Worm (Caenorhabditis elegans) whole organism, early embryonic: ENCODE measurements around the gene C24D10.2.
"Not testable (repeated sequence)": the region's sequence is repeated elsewhere in the genome, so short reads cannot be mapped to it uniquely, and the experiment has no call there.

Source experiments
- B0310.2 ChIP-seq: sonication (generic microtip); optimal IDR thresholded peaks from 2 replicates; lab custom pipeline; 2016; ENCODE audit warnings: mild to moderate bottlenecking, missing genetic modification characterization, missing compliant biosample characterization
- F13C5.2 ChIP-seq: sonication (generic microtip); optimal IDR thresholded peaks from 2 replicates; lab custom pipeline; 2017; ENCODE audit warnings: mild to moderate bottlenecking, missing genetic modification characterization, inconsistent platforms, missing compliant biosample characterization
- aly-1 ChIP-seq: sonication (generic microtip); optimal IDR thresholded peaks from 2 replicates; lab custom pipeline; 2016; ENCODE audit warnings: missing genetic modification characterization, missing compliant biosample characterization
- ama-1 ChIP-seq: fragments of 150-350 bp; optimal IDR thresholded peaks from 2 replicates; lab custom pipeline; 2014
- ceh-13 ChIP-seq: fragments of 200-800 bp; sonication (Bioruptor generic); optimal IDR thresholded peaks from 2 replicates; lab custom pipeline; 2018; ENCODE audit warnings: mild to moderate bottlenecking, missing genetic modification characterization, missing compliant biosample characterization
- ceh-36 ChIP-seq: sonication (generic microtip); optimal IDR thresholded peaks from 2 replicates; lab custom pipeline; 2016; ENCODE audit warnings: missing genetic modification characterization, inconsistent platforms, missing compliant biosample characterization
- ets-7 ChIP-seq: sonication (generic microtip); optimal IDR thresholded peaks from 2 replicates; lab custom pipeline; 2016; ENCODE audit warnings: missing genotype, missing genetic modification characterization, missing compliant biosample characterization
- flt-1 ChIP-seq: fragments of 200-800 bp; sonication (Bioruptor generic); IDR thresholded peaks from 2 replicates; pipeline ENCODE4 v1.3.6; 2022; ENCODE audit warnings: missing genetic modification characterization, missing compliant biosample characterization
- hmbx-1 ChIP-seq: sonication (generic microtip); optimal IDR thresholded peaks from 2 replicates; lab custom pipeline; 2016; ENCODE audit warnings: mild to moderate bottlenecking, missing genetic modification characterization, missing compliant biosample characterization
- hmg-4 ChIP-seq: fragments of 200-800 bp; sonication (Bioruptor generic); optimal IDR thresholded peaks from 2 replicates; lab custom pipeline; 2018; ENCODE audit warnings: mild to moderate bottlenecking, missing genetic modification characterization, missing compliant biosample characterization
- hnd-1 ChIP-seq: sonication (generic microtip); optimal IDR thresholded peaks from 2 replicates; lab custom pipeline; 2016; ENCODE audit warnings: missing genetic modification characterization, missing compliant biosample characterization
- pes-1 ChIP-seq: fragments of 200-800 bp; sonication (Bioruptor generic); IDR thresholded peaks from 2 replicates; pipeline ENCODE4 v1.3.6; 2022; ENCODE audit warnings: missing genetic modification reagents, missing genetic modification characterization, missing compliant biosample characterization
- scrt-1 ChIP-seq: fragments of 200-800 bp; sonication (Bioruptor generic); IDR thresholded peaks from 2 replicates; pipeline ENCODE4 v1.3.6; 2022; ENCODE audit warnings: missing genetic modification characterization, missing compliant biosample characterization
- sea-1 ChIP-seq: fragments of 200-800 bp; sonication (Bioruptor generic); conservative IDR thresholded peaks from 2 replicates; pipeline ENCODE4 v1.3.6; 2022; ENCODE audit warnings: missing genetic modification characterization, missing compliant biosample characterization
- tbx-11 ChIP-seq: fragments of 200-800 bp; sonication (Bioruptor generic); IDR thresholded peaks from 2 replicates; pipeline ENCODE4 v1.3.6; 2022; ENCODE audit warnings: missing genetic modification characterization, missing compliant biosample characterization
- tbx-37 ChIP-seq: fragments of 200-800 bp; sonication (Bioruptor generic); conservative IDR thresholded peaks from 2 replicates; pipeline ENCODE4 v1.3.6; 2022; ENCODE audit warnings: missing genetic modification reagents, missing genetic modification characterization, missing compliant biosample characterization
- tra-4 ChIP-seq: sonication (generic microtip); optimal IDR thresholded peaks from 2 replicates; lab custom pipeline; 2017; ENCODE audit warnings: missing genetic modification characterization, missing compliant biosample characterization

The C24D10.2 gene

DNA sequence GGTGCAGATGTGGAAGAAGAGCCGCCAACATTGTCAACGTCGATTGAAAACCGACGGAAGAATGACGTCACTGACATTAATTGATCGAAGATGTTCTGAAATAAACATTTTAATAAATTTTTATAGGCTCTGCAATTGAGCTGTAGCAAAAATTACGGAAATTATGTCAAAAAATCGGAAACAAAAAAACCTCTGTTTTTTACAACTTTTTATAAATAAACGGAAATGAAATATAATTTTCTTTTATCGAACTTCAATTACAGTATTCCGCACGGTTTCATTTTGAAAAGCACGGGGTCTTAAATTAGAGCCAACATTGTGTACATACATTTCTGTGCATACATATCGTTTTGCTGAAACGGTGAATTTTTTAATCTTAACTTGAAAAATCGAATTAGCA lies 10.7 kb upstream of the C24D10.2 start, which contains the start of gene soc-2:
TSS of gene soc-2 (minus strand) at position 101 of the 400 bp plus-strand sequence.
- TF ChIP-seq F13C5.2 (no peak), ceh-13 (GFP tag; lab: Kevin White, UChicago) (no peak), scrt-1 (GFP tag; lab: Robert Waterston, UW) (no peak), tbx-11 (GFP tag; lab: Robert Waterston, UW) (no peak), sea-1 (no peak), tbx-37 (GFP tag; lab: Robert Waterston, UW) (no peak)

DNA sequence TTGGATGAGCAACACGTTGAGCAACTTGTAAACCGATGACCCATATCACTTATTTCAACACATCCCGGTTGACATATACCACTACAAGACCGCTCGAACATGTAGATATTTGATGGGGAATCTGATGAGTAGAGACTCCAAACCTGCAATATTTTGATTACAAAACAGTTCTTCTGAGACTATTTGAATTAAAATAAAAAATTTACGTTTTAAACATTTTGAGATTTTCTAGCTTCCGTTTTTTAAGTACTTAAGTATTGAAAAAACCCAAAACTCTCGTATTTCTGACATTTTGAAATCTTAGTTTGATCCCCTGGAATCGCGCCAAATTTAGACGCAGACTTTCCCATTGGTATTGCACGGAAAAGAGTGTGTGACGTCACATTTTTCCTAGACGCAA lies 5.9 kb upstream of the C24D10.2 start, which contains the start of gene C24D10.49:
TSS of gene C24D10.49 (minus strand) at position 101 of the 400 bp plus-strand sequence.
- TF ChIP-seq ceh-13 (GFP tag; lab: Kevin White, UChicago) (no peak), hmbx-1 (tag; lab: Kevin White, UChicago) (no peak), B0310.2 (tag; lab: Kevin White, UChicago) (no peak), tbx-11 (GFP tag; lab: Robert Waterston, UW) (no peak), hmg-4 (no peak), aly-1 (tag; lab: Kevin White, UChicago) (no peak), scrt-1 (GFP tag; lab: Robert Waterston, UW) (no peak), tbx-37 (GFP tag; lab: Robert Waterston, UW) (no peak), hnd-1 (tag; lab: Kevin White, UChicago) (no peak), sea-1 (no peak), ets-7 (no peak)

- TF ChIP-seq tbx-37 (GFP tag; lab: Robert Waterston, UW) = no peak
- TF ChIP-seq pes-1 (GFP tag; lab: Robert Waterston, UW) = no peak
- no peak for TF ChIP-seq aly-1 (tag; lab: Kevin White, UChicago)
- no peak for TF ChIP-seq flt-1 (GFP tag; lab: Robert Waterston, UW)
- TF ChIP-seq hnd-1 (tag; lab: Kevin White, UChicago) = no peak
- TF ChIP-seq hmbx-1 (tag; lab: Kevin White, UChicago) = no peak
- TF ChIP-seq hmg-4 = no peak
- TF ChIP-seq scrt-1 (GFP tag; lab: Robert Waterston, UW) = no peak
- no peak for TF ChIP-seq ceh-13 (GFP tag; lab: Kevin White, UChicago)
- TF ChIP-seq ama-1 (lab: Kevin White, UChicago) = no peak
- no peak for TF ChIP-seq ets-7
- TF ChIP-seq sea-1 = no peak
- TF ChIP-seq F13C5.2 = no peak
- TF ChIP-seq tbx-11 (GFP tag; lab: Robert Waterston, UW) = no peak
- no peak for TF ChIP-seq B0310.2 (tag; lab: Kevin White, UChicago)
- no peak for TF ChIP-seq ceh-36 (tag; lab: Kevin White, UChicago)
- no peak for TF ChIP-seq tra-4 (tag; lab: Kevin White, UChicago)
Observed at ce11 chrIV:5160171-5160570, 3.0 kb upstream of the C24D10.2 start, which contains the start of the genes C24D10.6 and C24D10.4. Gene C24D10.6 (minus strand): TSS chrIV:5160248. Gene C24D10.4 (plus strand): TSS chrIV:5160522.

ce11 chrIV:5165626-5166025 lies 2.5 kb downstream of the C24D10.2 start, which contains the start of gene nspd-6:
Gene nspd-6 (minus strand): TSS chrIV:5165726.
- TF ChIP-seq tra-4 (tag; lab: Kevin White, UChicago); sea-1; flt-1 (GFP tag; lab: Robert Waterston, UW): not testable (repeated sequence)

DNA sequence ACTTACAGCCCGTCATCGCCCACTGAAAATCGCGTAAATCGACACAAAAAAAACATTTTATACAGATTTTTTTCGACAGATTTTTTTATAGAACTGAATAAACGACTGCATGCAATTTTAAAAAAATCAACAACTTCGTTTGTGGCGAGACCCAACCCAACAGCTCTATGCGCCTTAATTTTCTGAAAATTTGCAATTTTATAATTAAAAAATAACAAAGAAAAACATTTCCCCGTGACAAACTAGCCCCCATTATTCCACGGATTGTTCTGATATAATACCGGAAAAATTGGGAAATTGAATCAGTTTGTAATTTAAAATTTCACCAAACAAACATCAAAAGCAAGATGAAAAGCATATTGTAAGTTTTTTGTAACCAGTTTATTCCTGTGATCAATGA lies 2.9 kb downstream of the C24D10.2 start, which contains the start of gene ptp-5.1:
TSS of gene ptp-5.1 (plus strand) at position 301 of the 400 bp plus-strand sequence.
- TF ChIP-seq ceh-36 (tag; lab: Kevin White, UChicago) (no peak), hnd-1 (tag; lab: Kevin White, UChicago) (no peak), flt-1 (GFP tag; lab: Robert Waterston, UW) (no peak), ama-1 (lab: Kevin White, UChicago) (no peak), hmbx-1 (tag; lab: Kevin White, UChicago) (no peak), hmg-4 (no peak), tbx-37 (GFP tag; lab: Robert Waterston, UW) (no peak), pes-1 (GFP tag; lab: Robert Waterston, UW) (no peak)

DNA sequence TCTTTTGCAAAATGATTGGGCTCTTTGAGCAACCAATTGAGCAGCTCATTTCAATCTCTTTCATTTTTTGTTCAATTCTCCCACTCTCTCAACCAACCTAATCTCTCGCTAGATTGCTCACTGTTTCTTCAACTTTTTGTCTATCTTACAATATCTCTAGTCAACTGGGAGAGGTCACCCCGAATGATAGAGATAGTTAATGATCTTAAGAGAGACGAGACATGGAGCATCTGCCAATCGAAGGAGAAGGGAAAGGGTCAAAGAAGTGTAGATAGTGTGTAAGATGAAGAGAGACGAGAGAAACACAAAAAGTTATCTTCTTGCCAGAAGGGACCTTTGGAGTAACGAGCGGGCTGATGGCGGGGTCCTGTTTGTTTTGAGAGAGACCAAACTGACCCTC lies 6.2 kb downstream of the C24D10.2 start:
- TF ChIP-seq flt-1 (GFP tag; lab: Robert Waterston, UW) = no peak
- no peak for TF ChIP-seq ceh-13 (GFP tag; lab: Kevin White, UChicago)
- peak; percentile 24 for TF ChIP-seq hmg-4

DNA sequence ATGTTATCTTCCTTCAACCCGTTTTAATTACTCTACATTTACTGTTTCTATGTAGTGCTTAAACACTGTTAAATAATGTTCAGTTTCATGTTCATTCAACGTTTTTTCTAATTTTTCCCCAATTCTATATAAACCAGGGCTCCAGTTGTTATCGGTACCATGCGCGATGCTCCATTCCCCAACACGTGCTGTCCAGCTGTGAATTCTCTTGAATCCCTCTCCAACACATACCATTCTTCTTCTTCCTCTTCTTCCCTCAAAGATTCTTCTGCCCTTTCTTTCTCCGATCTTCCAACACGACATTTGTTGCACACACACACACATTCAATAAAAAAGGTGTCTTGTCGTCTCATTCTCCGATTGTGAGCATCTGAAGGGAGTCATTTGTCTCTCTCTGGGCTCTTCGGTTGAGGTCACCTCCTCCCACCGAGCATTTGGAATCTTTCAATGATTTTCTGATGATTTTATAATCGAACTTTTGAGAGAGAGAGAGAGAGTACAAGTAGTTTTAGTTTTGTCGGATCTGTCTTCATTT lies 8.9 kb downstream of the C24D10.2 start:
- TF ChIP-seq sea-1 (0 out of 2 replicates have a peak, but pooled peaks have one; percentile 29), flt-1 (GFP tag; lab: Robert Waterston, UW) (no peak)

- no peak for TF ChIP-seq hnd-1 (tag; lab: Kevin White, UChicago)
- TF ChIP-seq B0310.2 (tag; lab: Kevin White, UChicago) = no peak
- TF ChIP-seq pes-1 (GFP tag; lab: Robert Waterston, UW) = no peak
- TF ChIP-seq tbx-11 (GFP tag; lab: Robert Waterston, UW) = no peak
- no peak for TF ChIP-seq ama-1 (lab: Kevin White, UChicago)
- TF ChIP-seq flt-1 (GFP tag; lab: Robert Waterston, UW) = no peak
- no peak for TF ChIP-seq F13C5.2
- TF ChIP-seq ceh-36 (tag; lab: Kevin White, UChicago) = no peak
- no peak for TF ChIP-seq ceh-13 (GFP tag; lab: Kevin White, UChicago)
Observed at ce11 chrIV:5173032-5173431, 9.9 kb downstream of the C24D10.2 start, which contains the start of gene lam-1. Gene lam-1 (plus strand): TSS chrIV:5173332.
